Worm (Caenorhabditis elegans): ENCODE results near the gene srg-34.

DNA sequence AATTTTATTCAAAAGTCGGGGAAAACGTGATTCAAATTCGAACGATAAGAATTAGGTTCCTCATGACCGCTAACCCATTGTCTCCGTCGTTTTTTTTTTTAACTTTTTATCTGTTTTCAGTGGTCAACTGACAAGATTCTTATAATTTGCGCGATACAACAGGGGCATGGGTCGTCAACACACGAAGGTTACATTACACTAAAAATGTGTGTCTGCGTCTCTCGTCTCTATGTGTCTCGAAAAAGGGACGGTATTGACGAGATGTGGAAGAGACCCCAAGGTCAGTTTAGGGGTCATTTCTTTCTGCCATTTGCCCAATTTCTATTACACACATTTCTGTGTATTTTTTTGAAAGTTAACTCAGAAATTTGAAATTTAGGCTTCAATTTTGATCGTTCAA, 4.8 kb upstream of the srg-34 start:
- no peak for TF ChIP-seq nhr-237 (tag; optimal IDR thresholded peaks at IDR 0.05)
- peak; percentile 14 for TF ChIP-seq mep-1 (tag; optimal IDR thresholded peaks at IDR 0.05)
- no peak for TF ChIP-seq zag-1 (tag; optimal IDR thresholded peaks at IDR 0.05)
- TF ChIP-seq vab-15 (tag; optimal IDR thresholded peaks at IDR 0.05), result no peak
- no peak for TF ChIP-seq ceh-88 (GFP tag; IDR thresholded peaks at IDR 0.05)
- no peak for TF ChIP-seq isw-1 (GFP tag; IDR thresholded peaks at IDR 0.05)
- TF ChIP-seq lir-3 (tag; optimal IDR thresholded peaks at IDR 0.05; ENCODE audit: poor library complexity), result no peak
- no peak for TF ChIP-seq C16A3.4 (tag; optimal IDR thresholded peaks at IDR 0.05)
- no peak for TF ChIP-seq unc-98 (GFP tag; IDR thresholded peaks at IDR 0.05)
- TF ChIP-seq nhr-12 (tag; optimal IDR thresholded peaks at IDR 0.05), result no peak
- TF ChIP-seq lin-13 (GFP tag; optimal IDR thresholded peaks at IDR 0.05), result no peak
- TF ChIP-seq jun-1 (tag; optimal IDR thresholded peaks at IDR 0.05), result no peak

Measured in whole organism, L1 larva.